Worm (Caenorhabditis elegans) whole organism, L4/young adult: ENCODE data around the gene F46F5.14.

Experiments used
- W03F9.2 ChIP-seq: fragments of 150-350 bp; optimal IDR thresholded peaks from 2 replicates; lab custom pipeline; 2014; ENCODE audit warnings: missing biosample characterization, missing genetic modification characterization
- dao-5 ChIP-seq: sonication (generic microtip); optimal IDR thresholded peaks from 2 replicates; lab custom pipeline; 2016; ENCODE audit warnings: missing genotype, missing genetic modification characterization, moderate library complexity, missing compliant biosample characterization
- him-1 ChIP-seq: sonication (generic microtip); optimal IDR thresholded peaks from 2 replicates; lab custom pipeline; 2016; ENCODE audit warnings: missing genotype, missing genetic modification reagents, missing genetic modification characterization, missing compliant biosample characterization

DNA sequence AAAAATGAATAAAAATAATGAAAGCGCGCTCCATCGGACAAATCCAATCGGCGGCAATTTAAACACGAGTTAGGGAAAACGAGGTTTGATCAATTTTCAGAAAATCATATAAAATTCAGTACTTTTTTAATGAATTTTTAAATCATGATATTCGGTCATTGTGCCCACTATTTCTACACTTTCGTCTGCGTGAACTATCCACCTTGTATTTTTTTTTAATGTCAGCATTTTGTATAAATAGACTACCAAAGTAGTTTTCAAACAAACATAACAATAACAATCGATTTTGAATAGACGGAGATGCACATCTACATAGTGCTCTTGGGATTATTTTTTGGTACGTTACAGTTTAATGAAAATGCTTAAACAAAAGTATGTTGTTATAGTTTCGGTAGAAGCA lies 11.7 kb upstream of the F46F5.14 start, which contains the start of gene F46F5.15:
- TF ChIP-seq him-1 (no peak), W03F9.2 (tag; lab: Kevin White, UChicago) (no peak), dao-5 (tag; lab: Kevin White, UChicago) (no peak)
